Fruit fly (Drosophila melanogaster) whole organism, embryonic: ENCODE data around the gene CG7272.

Source experiments
- Awh ChIP-seq: fragments of 200-800 bp; sonication (Bioruptor generic); IDR thresholded peaks from 2 replicates; pipeline ENCODE4, ENCODE4 v1.3.6; 2022; ENCODE audit warnings: missing biosample characterization, missing genetic modification characterization
- B-H1 ChIP-seq: fragments of 200-800 bp; sonication (Bioruptor generic); IDR thresholded peaks from 3 replicates; pipeline ENCODE4 v1.3.6; 2022; ENCODE audit warnings: missing biosample characterization, missing genetic modification characterization
- BtbVII ChIP-seq: fragments of 200-800 bp; sonication (Bioruptor generic); optimal IDR thresholded peaks from 3 replicates; lab custom pipeline; 2017; ENCODE audit warnings: missing biosample characterization, mild to moderate bottlenecking, missing genetic modification characterization
- CG10267 ChIP-seq: fragments of 200-800 bp; sonication (Bioruptor generic); optimal IDR thresholded peaks from 2 replicates; lab custom pipeline; 2018; ENCODE audit warnings: missing biosample characterization, mild to moderate bottlenecking, missing genetic modification characterization, moderate library complexity
- CG11085 ChIP-seq: fragments of 200-800 bp; sonication (Bioruptor generic); IDR thresholded peaks from 2 replicates; pipeline ENCODE4 v1.3.6; 2022; ENCODE audit warnings: missing biosample characterization, missing genetic modification characterization
- CG11504 ChIP-seq: fragments of 200-800 bp; sonication (Bioruptor generic); optimal IDR thresholded peaks from 3 replicates; lab custom pipeline; 2019; ENCODE audit warnings: missing biosample characterization, mild to moderate bottlenecking, missing genetic modification characterization, moderate library complexity
- CG12769 ChIP-seq: fragments of 200-800 bp; sonication (Bioruptor generic); optimal IDR thresholded peaks from 2 replicates; lab custom pipeline; 2019; ENCODE audit warnings: missing biosample characterization, mild to moderate bottlenecking, missing genetic modification characterization, moderate library complexity
- CG15011 ChIP-seq: fragments of 200-800 bp; sonication (Bioruptor generic); optimal IDR thresholded peaks from 3 replicates; lab custom pipeline; 2018; ENCODE audit warnings: missing biosample characterization, mild to moderate bottlenecking, missing genetic modification characterization
- CG15269 ChIP-seq: fragments of 200-800 bp; sonication (Bioruptor generic); optimal IDR thresholded peaks from 2 replicates; lab custom pipeline; 2018; ENCODE audit warnings: missing biosample characterization, mild to moderate bottlenecking, missing genetic modification characterization, moderate library complexity
- CG15696 ChIP-seq: fragments of 200-800 bp; sonication (Bioruptor generic); optimal IDR thresholded peaks from 2 replicates; lab custom pipeline; 2019; ENCODE audit warnings: missing biosample characterization, mild to moderate bottlenecking, missing genetic modification characterization, moderate library complexity
- CG16779 ChIP-seq: fragments of 200-800 bp; sonication (Bioruptor generic); IDR thresholded peaks from 2 replicates; pipeline ENCODE4 v1.3.6; 2022; ENCODE audit warnings: missing biosample characterization, missing genetic modification characterization
- CG16863 ChIP-seq: fragments of 200-800 bp; sonication (Bioruptor generic); optimal IDR thresholded peaks from 3 replicates; lab custom pipeline; 2016; ENCODE audit warnings: missing biosample characterization, missing genetic modification characterization
- CG17328 ChIP-seq: fragments of 200-800 bp; sonication (Bioruptor generic); IDR thresholded peaks from 2 replicates; pipeline ENCODE4 v1.3.6; 2022; ENCODE audit warnings: missing biosample characterization, missing genetic modification characterization
- CG18262 ChIP-seq: fragments of 200-800 bp; optimal IDR thresholded peaks from 3 replicates; lab custom pipeline; 2019; ENCODE audit warnings: missing biosample characterization, mild to moderate bottlenecking, missing genetic modification characterization, moderate library complexity
- CG18476 ChIP-seq: fragments of 200-800 bp; sonication (Bioruptor generic); optimal IDR thresholded peaks from 2 replicates; lab custom pipeline; 2016; ENCODE audit warnings: missing biosample characterization, mild to moderate bottlenecking, missing genetic modification characterization
- CG2116 ChIP-seq: fragments of 200-800 bp; sonication (Bioruptor generic); optimal IDR thresholded peaks from 3 replicates; lab custom pipeline; 2018; ENCODE audit warnings: missing biosample characterization, mild to moderate bottlenecking, missing genetic modification characterization
- CG32532 ChIP-seq: fragments of 200-800 bp; sonication (Bioruptor generic); IDR thresholded peaks from 2 replicates; pipeline ENCODE4 v1.3.6; 2022; ENCODE audit warnings: missing biosample characterization, missing genetic modification characterization
- CG3407 ChIP-seq: fragments of 200-800 bp; sonication (Bioruptor generic); optimal IDR thresholded peaks from 2 replicates; lab custom pipeline; 2018; ENCODE audit warnings: missing biosample characterization, mild to moderate bottlenecking, missing genetic modification characterization
- CG6813 ChIP-seq: fragments of 200-800 bp; sonication (Bioruptor generic); optimal IDR thresholded peaks from 2 replicates; lab custom pipeline; 2017; ENCODE audit warnings: missing biosample characterization, missing genetic modification characterization, mild to moderate bottlenecking, moderate library complexity, missing genetic modification reagents
- CG7357 ChIP-seq: fragments of 200-800 bp; sonication (Bioruptor generic); IDR thresholded peaks from 3 replicates; pipeline ENCODE4 v1.3.6; 2022; ENCODE audit warnings: missing biosample characterization, missing genetic modification characterization
- CG8924 ChIP-seq: fragments of 200-800 bp; optimal IDR thresholded peaks from 3 replicates; lab custom pipeline; 2019; ENCODE audit warnings: missing biosample characterization, mild to moderate bottlenecking, missing genetic modification characterization, moderate library complexity
- CG9932 ChIP-seq: fragments of 200-800 bp; sonication (Bioruptor generic); IDR thresholded peaks from 2 replicates; pipeline ENCODE4 v1.3.6; 2022; ENCODE audit warnings: missing biosample characterization, missing genetic modification characterization
- D19A ChIP-seq: fragments of 200-800 bp; optimal IDR thresholded peaks from 3 replicates; lab custom pipeline; 2019; ENCODE audit warnings: missing biosample characterization, mild to moderate bottlenecking, missing genetic modification characterization, moderate library complexity
- Dp ChIP-seq: fragments of 200-800 bp; sonication (Bioruptor generic); optimal IDR thresholded peaks from 2 replicates; lab custom pipeline; 2018; ENCODE audit warnings: missing biosample characterization, mild to moderate bottlenecking, missing genetic modification characterization, moderate library complexity
- E2f1 ChIP-seq: fragments of 200-800 bp; sonication (Bioruptor generic); IDR thresholded peaks from 2 replicates; pipeline ENCODE4 v1.3.6; 2022; ENCODE audit warnings: missing biosample characterization, missing genetic modification characterization
- Hey ChIP-seq: fragments of 200-800 bp; sonication (Bioruptor generic); optimal IDR thresholded peaks from 3 replicates; lab custom pipeline; 2018; ENCODE audit warnings: missing biosample characterization, mild to moderate bottlenecking, missing genetic modification characterization
- Hr51 ChIP-seq, 2 experiments: fragments of 200-800 bp; sonication (Bioruptor generic); optimal IDR thresholded peaks; 2 replicates in 1 of 2; 3 replicates in 1 of 2; lab custom pipeline; 2016 to 2018; ENCODE audit warnings: missing biosample characterization in 2 of 2, missing genetic modification characterization in 2 of 2, mild to moderate bottlenecking in 1 of 2, moderate library complexity in 1 of 2
- Pdp1 ChIP-seq, 2 experiments: fragments of 200-800 bp; sonication (Bioruptor generic); optimal IDR thresholded peaks; 3 replicates each; lab custom pipeline; 2016; ENCODE audit warnings: missing biosample characterization in 2 of 2, missing genetic modification characterization in 2 of 2, mild to moderate bottlenecking in 1 of 2, moderate library complexity in 1 of 2
- Ptx1 ChIP-seq: fragments of 200-800 bp; sonication (Bioruptor generic); IDR thresholded peaks from 2 replicates; pipeline ENCODE4 v1.3.6; 2022; ENCODE audit warnings: missing biosample characterization, missing genetic modification characterization
- Six4 ChIP-seq: fragments of 200-800 bp; sonication (Bioruptor generic); optimal IDR thresholded peaks from 2 replicates; lab custom pipeline; 2016; ENCODE audit warnings: missing biosample characterization, missing genetic modification characterization
- Sox100B ChIP-seq: fragments of 200-800 bp; sonication (Bioruptor generic); optimal IDR thresholded peaks from 3 replicates; lab custom pipeline; 2018; ENCODE audit warnings: missing biosample characterization, mild to moderate bottlenecking, missing genetic modification characterization
- Sox102F ChIP-seq: fragments of 200-800 bp; sonication (Bioruptor generic); optimal IDR thresholded peaks from 2 replicates; lab custom pipeline; 2018; ENCODE audit warnings: missing biosample characterization, mild to moderate bottlenecking, missing genetic modification characterization, moderate library complexity
- Vsx1 ChIP-seq: fragments of 200-800 bp; sonication (Bioruptor generic); optimal IDR thresholded peaks from 2 replicates; lab custom pipeline; 2017; ENCODE audit warnings: missing biosample characterization, mild to moderate bottlenecking, missing genetic modification characterization, missing genetic modification reagents
- al ChIP-seq: fragments of 200-800 bp; sonication (Bioruptor generic); IDR thresholded peaks from 2 replicates; pipeline ENCODE4 v1.3.6; 2022; ENCODE audit warnings: missing biosample characterization, missing genetic modification characterization
- ap ChIP-seq: fragments of 200-800 bp; sonication (Bioruptor generic); IDR thresholded peaks from 2 replicates; pipeline ENCODE4 v1.3.6; 2022; ENCODE audit warnings: missing biosample characterization, missing genetic modification characterization
- cg ChIP-seq: fragments of 200-800 bp; sonication (Bioruptor generic); optimal IDR thresholded peaks from 3 replicates; lab custom pipeline; 2019; ENCODE audit warnings: missing biosample characterization, mild to moderate bottlenecking, missing genetic modification characterization, moderate library complexity
- dan ChIP-seq: fragments of 200-800 bp; sonication (Bioruptor generic); IDR thresholded peaks from 2 replicates; pipeline ENCODE4 v1.3.6; 2022; ENCODE audit warnings: missing biosample characterization, missing genetic modification characterization
- dysf ChIP-seq: fragments of 200-800 bp; sonication (Bioruptor generic); IDR thresholded peaks from 3 replicates; pipeline ENCODE4 v1.3.6; 2022; ENCODE audit warnings: missing biosample characterization, missing genetic modification characterization
- emc ChIP-seq: fragments of 200-800 bp; sonication (Bioruptor generic); optimal IDR thresholded peaks from 2 replicates; lab custom pipeline; 2016; ENCODE audit warnings: missing biosample characterization, missing genetic modification characterization
- fu2 ChIP-seq: fragments of 200-800 bp; sonication (Bioruptor generic); optimal IDR thresholded peaks from 2 replicates; lab custom pipeline; 2016; ENCODE audit warnings: missing biosample characterization, missing genetic modification characterization
- gem ChIP-seq: fragments of 200-800 bp; sonication (Bioruptor generic); optimal IDR thresholded peaks from 2 replicates; lab custom pipeline; 2019; ENCODE audit warnings: missing biosample characterization, mild to moderate bottlenecking, missing genetic modification characterization, moderate library complexity
- lab ChIP-seq: fragments of 200-800 bp; sonication (Bioruptor generic); optimal IDR thresholded peaks from 3 replicates; lab custom pipeline; 2017; ENCODE audit warnings: missing biosample characterization, missing genetic modification characterization, mild to moderate bottlenecking, moderate library complexity, missing genetic modification reagents
- lbe ChIP-seq: fragments of 200-800 bp; sonication (Bioruptor generic); optimal IDR thresholded peaks from 2 replicates; lab custom pipeline; 2016; ENCODE audit warnings: missing biosample characterization, mild to moderate bottlenecking, missing genetic modification characterization
- prd ChIP-seq, 3 experiments: fragments of >200 bp in 2 of 3; fragments of 200-800 bp in 1 of 3; sonication (Bioruptor generic) in 1 of 3; optimal IDR thresholded peaks in 2 of 3; IDR thresholded peaks in 1 of 3; 2 replicates in 2 of 3; 3 replicates in 1 of 3; pipeline versions ENCODE4 v1.3.6 to Lab custom; 2017 to 2022; ENCODE audit warnings: missing biosample characterization in 1 of 3, missing genetic modification characterization in 1 of 3
- sim ChIP-seq: fragments of 200-800 bp; sonication (Bioruptor generic); IDR thresholded peaks from 2 replicates; pipeline ENCODE4 v1.3.6; 2022; ENCODE audit warnings: missing biosample characterization, missing genetic modification characterization
- sna ChIP-seq: fragments of 200-800 bp; sonication (Bioruptor generic); IDR thresholded peaks from 2 replicates; pipeline ENCODE4 v1.3.6; 2022; ENCODE audit warnings: missing biosample characterization, missing genetic modification characterization; ENCODE audit not compliant: partially characterized antibody
- tap ChIP-seq: fragments of 200-800 bp; optimal IDR thresholded peaks from 3 replicates; lab custom pipeline; 2019; ENCODE audit warnings: missing biosample characterization, mild to moderate bottlenecking, missing genetic modification characterization, moderate library complexity
- toy ChIP-seq: fragments of 200-800 bp; sonication (Bioruptor generic); IDR thresholded peaks from 2 replicates; pipeline ENCODE4 v1.3.6; 2022; ENCODE audit warnings: missing biosample characterization, missing genetic modification characterization

The CG7272 gene

dm6 chr3L:15493886-15494598 lies 6.7 kb upstream of the CG7272 start (continued):
- peak; percentile 41 for TF ChIP-seq cg
- TF ChIP-seq CG8924 (tag; lab: Kevin White, UChicago): peak; percentile 35
- peak; percentile 35 for TF ChIP-seq CG6813 (GFP tag; lab: Kevin White, UChicago)
- TF ChIP-seq lbe (GFP tag; lab: Kevin White, UChicago): no peak
- no peak for TF ChIP-seq CG16779 (GFP tag; lab: Robert Waterston, UW)
- no peak for TF ChIP-seq prd (optimal IDR thresholded peaks at IDR 0.05; lab: Kevin White, UChicago)
- 0 out of 3 replicates have a peak, but pooled peaks have one; percentile 26 for TF ChIP-seq prd (GFP tag; IDR thresholded peaks at IDR 0.05; lab: Robert Waterston, UW)
- no peak for TF ChIP-seq CG15011 (GFP tag; lab: Kevin White, UChicago)
- peak; percentile 65 for TF ChIP-seq Sox100B (GFP tag; lab: Kevin White, UChicago)
- TF ChIP-seq CG7357 (GFP tag; lab: Robert Waterston, UW): no peak
- no peak for TF ChIP-seq Dp (GFP tag; lab: Kevin White, UChicago)
- no peak for TF ChIP-seq CG16863 (GFP tag; lab: Kevin White, UChicago)
- 0 out of 2 replicates have a peak, but pooled peaks have one; percentile 37 for TF ChIP-seq ap
- TF ChIP-seq Vsx1 (GFP tag; lab: Kevin White, UChicago): no peak
- TF ChIP-seq Pdp1 (GFP tag; optimal IDR thresholded peaks at IDR 0.05; lab: Kevin White, UChicago): peak in 1 of 2 experiments; percentile 0
- no peak for TF ChIP-seq B-H1 (GFP tag; lab: Robert Waterston, UW)
- TF ChIP-seq CG18262: peak; percentile 29
- TF ChIP-seq CG11504: peak; percentile 70
- no peak for TF ChIP-seq BtbVII (GFP tag; lab: Kevin White, UChicago)
- TF ChIP-seq Hey (tag; lab: Kevin White, UChicago): no peak
- no peak for TF ChIP-seq CG12769 (tag; lab: Kevin White, UChicago)
- TF ChIP-seq Awh (GFP tag; lab: Robert Waterston, UW): 0 out of 2 replicates have a peak, but pooled peaks have one; percentile 53
- peak; percentile 8 for TF ChIP-seq CG18476
- no peak for TF ChIP-seq sim (GFP tag; lab: Robert Waterston, UW)
- no peak for TF ChIP-seq dan
- peak; percentile 52; the same call in 1 of the 2 replicates for TF ChIP-seq Ptx1 (GFP tag; lab: Robert Waterston, UW)
- 0 out of 2 replicates have a peak, but pooled peaks have one; percentile 24 for TF ChIP-seq al (GFP tag; lab: Robert Waterston, UW)
- no peak for TF ChIP-seq toy
- TF ChIP-seq CG11085 (GFP tag; lab: Robert Waterston, UW): no peak
- TF ChIP-seq tap: peak; percentile 60
- peak; percentile 28 for TF ChIP-seq CG10267
- TF ChIP-seq gem: peak; percentile 63
- TF ChIP-seq sna (GFP tag; lab: Robert Waterston, UW): no peak
- TF ChIP-seq E2f1: peak; percentile 34; the same call in 1 of the 2 replicates
- no peak for TF ChIP-seq emc (GFP tag; lab: Kevin White, UChicago)
- no peak for TF ChIP-seq CG2116 (GFP tag; lab: Kevin White, UChicago)
- peak; percentile 33 for TF ChIP-seq D19A (tag; lab: Kevin White, UChicago)
- peak; percentile 55 for TF ChIP-seq CG17328 (GFP tag; lab: Robert Waterston, UW)
- peak in 1 of 2 experiments; percentile 27 for TF ChIP-seq Hr51 (GFP tag; optimal IDR thresholded peaks at IDR 0.05; lab: Kevin White, UChicago)
- no peak for TF ChIP-seq CG3407 (GFP tag; lab: Kevin White, UChicago)
- no peak for TF ChIP-seq dysf (GFP tag; lab: Robert Waterston, UW)
- peak; percentile 24; the same call in 1 of the 2 replicates for TF ChIP-seq CG32532 (GFP tag; lab: Robert Waterston, UW)
- TF ChIP-seq Six4 (GFP tag; lab: Kevin White, UChicago): no peak
- no peak for TF ChIP-seq CG15696 (tag; lab: Kevin White, UChicago)
- TF ChIP-seq CG9932 (GFP tag; lab: Robert Waterston, UW): peak; percentile 37; the same call in 1 of the 2 replicates
- TF ChIP-seq lab: peak; percentile 35
- peak; percentile 42 for TF ChIP-seq Sox102F
- no peak for TF ChIP-seq fu2 (GFP tag; lab: Kevin White, UChicago)
- peak; percentile 28 for TF ChIP-seq CG15269 (tag; lab: Kevin White, UChicago)
